Fruit fly (Drosophila melanogaster) whole organism: ENCODE data around the gene CG13306.
A peak's percentile ranks its signal among the peaks of the same experiment; 100 is the strongest.

Source experiments
- CG8478 ChIP-seq: fragments of >200 bp; optimal IDR thresholded peaks from 2 replicates; lab custom pipeline; 2018; ENCODE audit warnings: inconsistent platforms
- Dll ChIP-seq: fragments of >200 bp; optimal IDR thresholded peaks from 2 replicates; lab custom pipeline; 2017
- EcR ChIP-seq, 2 experiments: fragments of >200 bp; optimal IDR thresholded peaks; 2 replicates each; lab custom pipeline; 2017; ENCODE audit warnings: missing biosample characterization in 2 of 2, missing genetic modification characterization in 2 of 2, missing genetic modification reagents in 2 of 2
- pan ChIP-seq: fragments of >200 bp; optimal IDR thresholded peaks from 2 replicates; lab custom pipeline; 2017
- psq ChIP-seq: fragments of >200 bp; optimal IDR thresholded peaks from 2 replicates; lab custom pipeline; 2017
- usp ChIP-seq: fragments of >200 bp; optimal IDR thresholded peaks from 2 replicates; lab custom pipeline; 2017; ENCODE audit warnings: missing biosample characterization, missing genetic modification characterization, mixed read lengths

Gene CG13306

DNA sequence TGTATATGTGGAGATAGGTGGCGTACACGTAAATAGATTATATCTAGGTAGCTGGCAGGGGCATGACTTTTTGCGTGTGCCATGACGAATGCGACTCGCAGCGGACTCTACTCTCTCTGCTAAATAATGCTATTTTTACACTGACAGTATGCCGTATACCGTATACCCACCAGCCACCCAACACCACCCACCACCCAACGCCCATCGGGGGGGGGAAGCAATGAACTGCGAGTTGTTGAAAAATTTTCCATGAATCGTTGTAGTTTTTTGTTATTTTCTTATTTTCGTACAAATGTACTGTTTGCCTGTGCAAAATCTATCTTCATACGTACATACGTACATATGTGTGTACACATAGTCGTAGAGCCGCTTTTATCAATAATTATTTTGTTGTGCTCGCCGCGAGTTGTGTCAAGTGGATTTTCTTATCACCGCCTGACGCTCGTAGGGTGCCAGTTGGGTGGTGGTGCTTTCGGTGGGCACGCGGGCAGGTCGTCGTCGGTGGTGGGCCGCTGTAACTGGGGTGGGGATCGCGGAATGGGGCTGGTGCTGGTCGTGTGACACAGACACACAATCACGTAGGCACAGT, 49.4 kb downstream of the CG13306 start:
- no peak for TF ChIP-seq psq (lab: Kevin White, UChicago)
- TF ChIP-seq pan (lab: Kevin White, UChicago), result no peak
- no peak for TF ChIP-seq Dll (lab: Kevin White, UChicago)
- TF ChIP-seq usp (GFP tag; lab: Kevin White, UChicago), result no peak
- TF ChIP-seq EcR (GFP tag; optimal IDR thresholded peaks at IDR 0.05; lab: Kevin White, UChicago), result peak in 1 of 2 experiments; percentile 23

DNA sequence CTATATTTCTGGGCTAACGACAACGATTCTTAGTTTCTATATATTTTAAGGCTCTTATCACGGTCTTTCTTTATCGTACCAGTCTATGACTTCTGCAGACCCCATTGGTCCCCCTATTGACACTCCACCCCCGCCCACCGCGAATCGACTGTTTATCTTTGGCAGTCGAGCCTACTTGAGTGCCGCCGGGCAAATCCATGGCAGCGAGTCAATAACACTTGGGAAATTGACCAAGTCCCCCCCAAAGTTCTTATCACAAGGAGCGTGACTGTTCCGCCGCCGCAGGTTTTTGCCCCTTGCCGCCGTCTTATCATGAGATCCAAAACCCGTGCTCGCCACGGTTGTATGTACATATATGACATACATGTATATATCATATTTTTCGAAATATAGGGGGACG, 49.9 kb downstream of the CG13306 start:
- TF ChIP-seq pan (lab: Kevin White, UChicago) (no peak), Dll (lab: Kevin White, UChicago) (no peak), CG8478 (lab: Kevin White, UChicago) (no peak), usp (GFP tag; lab: Kevin White, UChicago) (no peak), psq (lab: Kevin White, UChicago) (no peak), EcR (GFP tag; optimal IDR thresholded peaks at IDR 0.05; lab: Kevin White, UChicago) (peak in 1 of 2 experiments; percentile 56)
